Worm (Caenorhabditis elegans) whole organism, mixed stage, embryonic: Measurements from ENCODE around the gene C14C10.10.

ENCODE experiments used
- flh-1 ChIP-seq: fragments of 200-800 bp; sonication (Bioruptor generic); optimal IDR thresholded peaks from 2 replicates; lab custom pipeline; 2018; ENCODE audit warnings: mild to moderate bottlenecking, missing genetic modification characterization, moderate library complexity, missing compliant biosample characterization
- nhr-237 ChIP-seq: fragments of 150-350 bp; optimal IDR thresholded peaks from 2 replicates; lab custom pipeline; 2014; ENCODE audit warnings: missing biosample characterization, missing genetic modification characterization
- nhr-76 ChIP-seq: sonication (generic microtip); optimal IDR thresholded peaks from 2 replicates; lab custom pipeline; 2017; ENCODE audit warnings: missing biosample characterization, missing genetic modification characterization
- sem-2 ChIP-seq: fragments of 200-800 bp; sonication (Bioruptor generic); optimal IDR thresholded peaks from 2 replicates; lab custom pipeline; 2018; ENCODE audit warnings: mild to moderate bottlenecking, missing genetic modification characterization, missing compliant biosample characterization
- sptf-1 ChIP-seq: sonication (generic microtip); optimal IDR thresholded peaks from 2 replicates; lab custom pipeline; 2017; ENCODE audit warnings: mild to moderate bottlenecking, missing genetic modification characterization, moderate library complexity, missing compliant biosample characterization
- unc-62 ChIP-seq: fragments of 150-350 bp; optimal IDR thresholded peaks from 2 replicates; lab custom pipeline; 2014; ENCODE audit warnings: missing biosample characterization, missing genetic modification reagents, missing genetic modification characterization
- ztf-11 ChIP-seq: fragments of 150-350 bp; optimal IDR thresholded peaks from 2 replicates; lab custom pipeline; 2014; ENCODE audit warnings: missing biosample characterization, missing genetic modification characterization

- no peak for TF ChIP-seq ztf-11 (tag; lab: Kevin White, UChicago)
- TF ChIP-seq sptf-1 (tag; lab: Kevin White, UChicago): no peak
- TF ChIP-seq unc-62 (GFP tag; lab: Kevin White, UChicago): no peak
- no peak for TF ChIP-seq flh-1 (GFP tag; lab: Kevin White, UChicago)
- no peak for TF ChIP-seq nhr-237 (tag; lab: Kevin White, UChicago)
- no peak for TF ChIP-seq nhr-76 (tag; lab: Kevin White, UChicago)
- no peak for TF ChIP-seq sem-2 (GFP tag; lab: Kevin White, UChicago)
Measured at ce11 chrV:12567850-12568249, 31.1 kb downstream of the C14C10.10 start, which contains the start of gene E02A10.4.
